Worm (Caenorhabditis elegans) whole organism, L3 larva: Measurements from ENCODE around the gene cogc-6.

ENCODE experiments used
- aly-2 ChIP-seq: fragments of 150-350 bp; optimal IDR thresholded peaks from 2 replicates; lab custom pipeline; 2014; ENCODE audit warnings: missing biosample characterization, missing genetic modification characterization
- fkh-10 ChIP-seq: sonication (generic microtip); optimal IDR thresholded peaks from 2 replicates; lab custom pipeline; 2017; ENCODE audit warnings: missing biosample characterization, missing genetic modification reagents, missing genetic modification characterization
- fkh-2 ChIP-seq: fragments of 150-350 bp; optimal IDR thresholded peaks from 2 replicates; lab custom pipeline; 2014; ENCODE audit warnings: missing biosample characterization, missing genetic modification reagents, missing genetic modification characterization
- jun-1 ChIP-seq: fragments of 150-350 bp; optimal IDR thresholded peaks from 2 replicates; lab custom pipeline; 2014; ENCODE audit warnings: missing biosample characterization, missing genetic modification reagents, missing genetic modification characterization
- nhr-77 ChIP-seq: fragments of 150-350 bp; optimal IDR thresholded peaks from 2 replicates; lab custom pipeline; 2014; ENCODE audit warnings: missing biosample characterization, missing genetic modification characterization
- sea-2 ChIP-seq: fragments of 150-350 bp; sonication (generic microtip); optimal IDR thresholded peaks from 4 replicates; lab custom pipeline; 2014; ENCODE audit warnings: missing biosample characterization, missing genetic modification reagents, missing genetic modification characterization
- ztf-11 ChIP-seq: fragments of 150-350 bp; optimal IDR thresholded peaks from 2 replicates; lab custom pipeline; 2014; ENCODE audit warnings: missing biosample characterization, missing genetic modification characterization

- no peak for TF ChIP-seq ztf-11 (tag; lab: Kevin White, UChicago)
- TF ChIP-seq fkh-2: no peak
- TF ChIP-seq sea-2: no peak
- TF ChIP-seq nhr-77 (tag; lab: Kevin White, UChicago): no peak
- no peak for TF ChIP-seq fkh-10 (GFP tag; lab: Kevin White, UChicago)
- TF ChIP-seq jun-1 (tag; lab: Kevin White, UChicago): no peak
- TF ChIP-seq aly-2 (tag; lab: Kevin White, UChicago): no peak
Observed at ce11 chrV:8221083-8221538, at the start of gene cogc-6, which contains the start of gene air-1.
